Comparison of ENCODE assay signal across 2 fruit fly cellular contexts in genomic region chr3L:4016754-4017153, dm6.
TF ChIP-seq lines count a peak whose summit lies in the region.

No protein-coding gene starts in this region.

TF ChIP-seq in whole organism, embryonic, 481 proteins besides CTCF, POLR2A, EP300 and RAD21 (continued from another document and continues in another):
- TF ChIP-seq esg (GFP tag; conservative IDR thresholded peaks at IDR 0.05; lab: Robert Waterston, UW), result peak; percentile 60; the same call in 1 of the 2 replicates
- TF ChIP-seq shn (GFP tag; optimal IDR thresholded peaks at IDR 0.05; lab: Kevin White, UChicago), result peak; percentile 36
- peak; percentile 37; the same call in 1 of the 2 replicates for TF ChIP-seq E2f1 (GFP tag; IDR thresholded peaks at IDR 0.05; lab: Robert Waterston, UW)
- TF ChIP-seq nom (GFP tag; optimal IDR thresholded peaks at IDR 0.05; lab: Kevin White, UChicago), result no peak
- no peak for TF ChIP-seq Sin3A (optimal IDR thresholded peaks at IDR 0.05; lab: Kevin White, UChicago)
- no peak for TF ChIP-seq Dip3 (GFP tag; optimal IDR thresholded peaks at IDR 0.05; lab: Kevin White, UChicago)
- TF ChIP-seq chm (GFP tag; IDR thresholded peaks at IDR 0.05; lab: Robert Waterston, UW), result peak; percentile 91
- TF ChIP-seq inv (GFP tag; IDR thresholded peaks at IDR 0.05; lab: Robert Waterston, UW; ENCODE audit: partially characterized antibody), result no peak
- TF ChIP-seq B-H1 (GFP tag; IDR thresholded peaks at IDR 0.05; lab: Robert Waterston, UW), result 0 out of 3 replicates have a peak, but pooled peaks have one; percentile 11
- TF ChIP-seq Asciz (GFP tag; optimal IDR thresholded peaks at IDR 0.05; lab: Kevin White, UChicago), result no peak
- no peak for TF ChIP-seq chinmo (GFP tag; IDR thresholded peaks at IDR 0.05; lab: Robert Waterston, UW; ENCODE audit: partially characterized antibody)
- TF ChIP-seq CG30431 (GFP tag; optimal IDR thresholded peaks at IDR 0.05; lab: Kevin White, UChicago), result peak; percentile 83
- no peak for TF ChIP-seq sna (GFP tag; IDR thresholded peaks at IDR 0.05; lab: Robert Waterston, UW; ENCODE audit: partially characterized antibody)
- TF ChIP-seq jing (GFP tag; optimal IDR thresholded peaks at IDR 0.05; lab: Kevin White, UChicago), result peak; percentile 76
- peak; percentile 60 to 71 for TF ChIP-seq dpn (GFP tag; optimal IDR thresholded peaks at IDR 0.05; lab: Kevin White, UChicago)
- TF ChIP-seq zf30C (GFP tag; optimal IDR thresholded peaks at IDR 0.05; lab: Kevin White, UChicago), result no peak
- TF ChIP-seq Atf-2 (GFP tag; optimal IDR thresholded peaks at IDR 0.05; lab: Kevin White, UChicago), result peak; percentile 32
- TF ChIP-seq CG7556 (GFP tag; optimal IDR thresholded peaks at IDR 0.05; lab: Kevin White, UChicago), result peak; percentile 27
- no peak for TF ChIP-seq Hmr (GFP tag; optimal IDR thresholded peaks at IDR 0.05; lab: Kevin White, UChicago)
- no peak for TF ChIP-seq CG5180 (GFP tag; optimal IDR thresholded peaks at IDR 0.05; lab: Kevin White, UChicago)
- TF ChIP-seq Tbp (GFP tag; optimal IDR thresholded peaks at IDR 0.05; lab: Kevin White, UChicago), result no peak
- peak; percentile 58 for TF ChIP-seq slbo (GFP tag; IDR thresholded peaks at IDR 0.05; lab: Robert Waterston, UW)
- TF ChIP-seq CG11560 (tag; IDR thresholded peaks at IDR 0.05; lab: Robert Waterston, UW), result peak; percentile 34; the same call in 1 of the 3 replicates
- TF ChIP-seq nerfin-1 (tag; optimal IDR thresholded peaks at IDR 0.05; lab: Kevin White, UChicago), result peak; percentile 56
- peak; percentile 57 for TF ChIP-seq CG6272 (GFP tag; IDR thresholded peaks at IDR 0.05; lab: Robert Waterston, UW)
- peak; percentile 22 for TF ChIP-seq CG10431 (GFP tag; optimal IDR thresholded peaks at IDR 0.05; lab: Kevin White, UChicago)
- peak; percentile 35 for TF ChIP-seq tio (GFP tag; optimal IDR thresholded peaks at IDR 0.05; lab: Kevin White, UChicago)
- no peak for TF ChIP-seq YL-1 (GFP tag; optimal IDR thresholded peaks at IDR 0.05; lab: Kevin White, UChicago)
- TF ChIP-seq CG11456 (GFP tag; IDR thresholded peaks at IDR 0.05; lab: Robert Waterston, UW), result peak; percentile 70; the same call in 2 of the 3 replicates
- TF ChIP-seq CG32772 (GFP tag; IDR thresholded peaks at IDR 0.05; lab: Robert Waterston, UW), result peak; percentile 74
- TF ChIP-seq CG7786 (GFP tag; optimal IDR thresholded peaks at IDR 0.05; lab: Kevin White, UChicago), result peak; percentile 52
- no peak for TF ChIP-seq CG4854 (GFP tag; optimal IDR thresholded peaks at IDR 0.05; lab: Kevin White, UChicago)
- no peak for TF ChIP-seq prd (optimal IDR thresholded peaks at IDR 0.05; lab: Kevin White, UChicago)
- peak; percentile 92 for TF ChIP-seq prd (GFP tag; IDR thresholded peaks at IDR 0.05; lab: Robert Waterston, UW)
- no peak for TF ChIP-seq CG34224 (GFP tag; IDR thresholded peaks at IDR 0.05; lab: Robert Waterston, UW; ENCODE audit: partially characterized antibody)
- no peak for TF ChIP-seq CG12299 (tag; optimal IDR thresholded peaks at IDR 0.05; lab: Kevin White, UChicago)
- TF ChIP-seq twi (tag; optimal IDR thresholded peaks at IDR 0.05; lab: Kevin White, UChicago), result peak; percentile 54
- peak; percentile 70 for TF ChIP-seq H2.0 (GFP tag; IDR thresholded peaks at IDR 0.05; lab: Robert Waterston, UW)
- TF ChIP-seq Antp (GFP tag; optimal IDR thresholded peaks at IDR 0.05; lab: Kevin White, UChicago), result peak; percentile 72
- TF ChIP-seq Hmx (GFP tag; optimal IDR thresholded peaks at IDR 0.05; lab: Kevin White, UChicago), result no peak
- TF ChIP-seq C15 (GFP tag; IDR thresholded peaks at IDR 0.05; lab: Robert Waterston, UW), result no peak
- no peak for TF ChIP-seq Nf-YC (tag; optimal IDR thresholded peaks at IDR 0.05; lab: Kevin White, UChicago)
- TF ChIP-seq CG1647 (GFP tag; optimal IDR thresholded peaks at IDR 0.05; lab: Kevin White, UChicago), result no peak
- TF ChIP-seq btn (GFP tag; optimal IDR thresholded peaks at IDR 0.05; lab: Kevin White, UChicago), result peak; percentile 54
- peak; percentile 57 for TF ChIP-seq peb (GFP tag; IDR thresholded peaks at IDR 0.05; lab: Robert Waterston, UW)
- TF ChIP-seq sob (GFP tag; IDR thresholded peaks at IDR 0.05; lab: Robert Waterston, UW), result peak; percentile 33; the same call in 1 of the 2 replicates
- peak; percentile 21 for TF ChIP-seq CG11723 (GFP tag; optimal IDR thresholded peaks at IDR 0.05; lab: Kevin White, UChicago)
- peak; percentile 66 for TF ChIP-seq CG4820 (GFP tag; optimal IDR thresholded peaks at IDR 0.05; lab: Kevin White, UChicago)
- no peak for TF ChIP-seq rib (GFP tag; IDR thresholded peaks at IDR 0.05; lab: Robert Waterston, UW)
- TF ChIP-seq CG15479 (GFP tag; optimal IDR thresholded peaks at IDR 0.05; lab: Kevin White, UChicago), result no peak
- TF ChIP-seq gce (GFP tag; IDR thresholded peaks at IDR 0.05; lab: Robert Waterston, UW), result no peak
- TF ChIP-seq Dbx (GFP tag; IDR thresholded peaks at IDR 0.05; lab: Robert Waterston, UW), result no peak
- TF ChIP-seq maf-S (GFP tag; optimal IDR thresholded peaks at IDR 0.05; lab: Kevin White, UChicago), result no peak
- TF ChIP-seq dimm (GFP tag; IDR thresholded peaks at IDR 0.05; lab: Robert Waterston, UW), result no peak
- no peak for TF ChIP-seq Hr78 (GFP tag; optimal IDR thresholded peaks at IDR 0.05; lab: Kevin White, UChicago)
- peak; percentile 58 for TF ChIP-seq CG10267 (tag; optimal IDR thresholded peaks at IDR 0.05; lab: Kevin White, UChicago)
- TF ChIP-seq dan (GFP tag; IDR thresholded peaks at IDR 0.05; lab: Robert Waterston, UW), result peak; percentile 78
- TF ChIP-seq fru (optimal IDR thresholded peaks at IDR 0.05; lab: Kevin White, UChicago), result no peak
- no peak for TF ChIP-seq Kr (GFP tag; optimal IDR thresholded peaks at IDR 0.05; lab: Kevin White, UChicago)
- TF ChIP-seq CG8388 (GFP tag; optimal IDR thresholded peaks at IDR 0.05; lab: Kevin White, UChicago), result peak; percentile 54
- TF ChIP-seq Fer3 (tag; optimal IDR thresholded peaks at IDR 0.05; lab: Kevin White, UChicago), result peak; percentile 11
- peak; percentile 70 for TF ChIP-seq Abd-B (GFP tag; optimal IDR thresholded peaks at IDR 0.05; lab: Kevin White, UChicago)
- TF ChIP-seq CG12219 (GFP tag; optimal IDR thresholded peaks at IDR 0.05; lab: Kevin White, UChicago), result peak; percentile 65
- peak; percentile 56; the same call in 1 of the 2 replicates for TF ChIP-seq danr (GFP tag; IDR thresholded peaks at IDR 0.05; lab: Robert Waterston, UW)
- peak; percentile 65 for TF ChIP-seq Oli (tag; optimal IDR thresholded peaks at IDR 0.05; lab: Kevin White, UChicago)

TF ChIP-seq in whole organism, prepupa, 60 proteins besides CTCF, POLR2A, EP300 and RAD21 (continued from another document):
- TF ChIP-seq CG34406 (GFP tag; optimal IDR thresholded peaks at IDR 0.05; lab: Kevin White, UChicago) (no peak), Sox102F (GFP tag; optimal IDR thresholded peaks at IDR 0.05; lab: Kevin White, UChicago) (no peak), CG3032 (tag; optimal IDR thresholded peaks at IDR 0.05; lab: Kevin White, UChicago) (peak; percentile 16), fd59A (GFP tag; optimal IDR thresholded peaks at IDR 0.05; lab: Kevin White, UChicago) (peak; percentile 15), Eip93F (GFP tag; optimal IDR thresholded peaks at IDR 0.05; lab: Kevin White, UChicago) (no peak), Gug (GFP tag; IDR thresholded peaks at IDR 0.05; lab: Robert Waterston, UW) (peak; percentile 27; the same call in 1 of the 2 replicates), CG32006 (GFP tag; optimal IDR thresholded peaks at IDR 0.05; lab: Kevin White, UChicago) (peak; percentile 38), dac (GFP tag; optimal IDR thresholded peaks at IDR 0.05; lab: Kevin White, UChicago) (no peak), CG11762 (GFP tag; optimal IDR thresholded peaks at IDR 0.05; lab: Kevin White, UChicago; ENCODE audit: insufficient read depth) (no peak), CG16779 (tag; optimal IDR thresholded peaks at IDR 0.05; lab: Kevin White, UChicago) (no peak), CG6276 (GFP tag; optimal IDR thresholded peaks at IDR 0.05; lab: Kevin White, UChicago) (no peak), Sox14 (GFP tag; optimal IDR thresholded peaks at IDR 0.05; lab: Kevin White, UChicago) (no peak), Eip78C (GFP tag; lab: Kevin White, UChicago) (peak; percentile 70), CG1621 (tag; optimal IDR thresholded peaks at IDR 0.05; lab: Kevin White, UChicago) (no peak), CG6854 (GFP tag; optimal IDR thresholded peaks at IDR 0.05; lab: Kevin White, UChicago) (no peak), fkh (GFP tag; optimal IDR thresholded peaks at IDR 0.05; lab: Kevin White, UChicago) (no peak), pdm3 (GFP tag; optimal IDR thresholded peaks at IDR 0.05; lab: Kevin White, UChicago) (peak; percentile 11), CG8119 (GFP tag; IDR thresholded peaks at IDR 0.05; lab: Robert Waterston, UW) (peak; percentile 59; the same call in 2 of the 3 replicates), achi (GFP tag; optimal IDR thresholded peaks at IDR 0.05; lab: Kevin White, UChicago) (peak; percentile 15), vri (GFP tag; optimal IDR thresholded peaks at IDR 0.05; lab: Kevin White, UChicago) (no peak), CG9139 (GFP tag; optimal IDR thresholded peaks at IDR 0.05; lab: Kevin White, UChicago) (no peak), svp (GFP tag; lab: Kevin White, UChicago) (no peak), esn (GFP tag; optimal IDR thresholded peaks at IDR 0.05; lab: Kevin White, UChicago) (no peak), CG4318 (GFP tag; optimal IDR thresholded peaks at IDR 0.05; lab: Kevin White, UChicago) (peak; percentile 12), CG8319 (GFP tag; optimal IDR thresholded peaks at IDR 0.05; lab: Kevin White, UChicago) (no peak), Hr39 (GFP tag; optimal IDR thresholded peaks at IDR 0.05; lab: Kevin White, UChicago) (peak; percentile 23), lz (GFP tag; optimal IDR thresholded peaks at IDR 0.05; lab: Kevin White, UChicago) (no peak)
